Fruit fly (Drosophila melanogaster): Measurements from ENCODE around the gene Ggt-1.
A peak's percentile ranks its signal among the peaks of the same experiment; 100 is the strongest.

The Ggt-1 gene

dm6 chrX:18546785-18547184 lies 34.5 kb upstream of the Ggt-1 start (continued):
- TF ChIP-seq CG2116 (GFP tag; optimal IDR thresholded peaks at IDR 0.05) = no peak
- TF ChIP-seq gfzf (GFP tag; optimal IDR thresholded peaks at IDR 0.05) = no peak
- peak; percentile 18 for TF ChIP-seq abd-A (tag; optimal IDR thresholded peaks at IDR 0.05)
- TF ChIP-seq MESR4 (GFP tag; optimal IDR thresholded peaks at IDR 0.05) = no peak
- peak; percentile 26 for TF ChIP-seq CG14710 (tag; optimal IDR thresholded peaks at IDR 0.05)
- TF ChIP-seq Dip3 (GFP tag; optimal IDR thresholded peaks at IDR 0.05) = peak; percentile 75
- no peak for TF ChIP-seq cg (GFP tag; optimal IDR thresholded peaks at IDR 0.05)
- TF ChIP-seq sd (tag; optimal IDR thresholded peaks at IDR 0.05) = peak; percentile 33
- TF ChIP-seq Oli (tag; optimal IDR thresholded peaks at IDR 0.05) = peak; percentile 87
- TF ChIP-seq repo (GFP tag; optimal IDR thresholded peaks at IDR 0.05) = peak; percentile 54
- TF ChIP-seq Lim3 (GFP tag; IDR thresholded peaks at IDR 0.05) = 0 out of 2 replicates have a peak, but pooled peaks have one; percentile 18
- peak; percentile 55; the same call in 1 of the 2 replicates for TF ChIP-seq peb (GFP tag; IDR thresholded peaks at IDR 0.05)
- TF ChIP-seq br (optimal IDR thresholded peaks at IDR 0.05) = no peak
- TF ChIP-seq Atf6 (GFP tag; IDR thresholded peaks at IDR 0.05) = peak; percentile 80
- TF ChIP-seq yki (optimal IDR thresholded peaks at IDR 0.05) = no peak
- TF ChIP-seq CG12155 (GFP tag; optimal IDR thresholded peaks at IDR 0.05) = peak; percentile 61
- TF ChIP-seq tna (GFP tag; IDR thresholded peaks at IDR 0.05; ENCODE audit: partially characterized antibody) = no peak
- peak; percentile 57 for TF ChIP-seq ATbp (GFP tag; optimal IDR thresholded peaks at IDR 0.05)
- no peak for TF ChIP-seq CG8359 (GFP tag; optimal IDR thresholded peaks at IDR 0.05; ENCODE audit: borderline replicate concordance)
- peak; percentile 85 for TF ChIP-seq CG1603 (tag; optimal IDR thresholded peaks at IDR 0.05)
- peak; percentile 54; the same call in 1 of the 2 replicates for TF ChIP-seq CG8765 (GFP tag; IDR thresholded peaks at IDR 0.05)
- TF ChIP-seq tio (GFP tag; optimal IDR thresholded peaks at IDR 0.05) = peak; percentile 50
- no peak for TF ChIP-seq pzg (GFP tag; optimal IDR thresholded peaks at IDR 0.05)
- TF ChIP-seq fd96Cb (tag; optimal IDR thresholded peaks at IDR 0.05) = peak; percentile 68
- peak; percentile 58 for TF ChIP-seq CG10654 (GFP tag; optimal IDR thresholded peaks at IDR 0.05)
- TF ChIP-seq CG10366 (GFP tag; IDR thresholded peaks at IDR 0.05) = peak; percentile 77
- TF ChIP-seq B-H1 (GFP tag; IDR thresholded peaks at IDR 0.05) = peak; percentile 77
- TF ChIP-seq CG18262 (tag; optimal IDR thresholded peaks at IDR 0.05) = peak; percentile 72
- TF ChIP-seq E2f2 (GFP tag; IDR thresholded peaks at IDR 0.05) = peak; percentile 53
- TF ChIP-seq CG2875 (GFP tag; optimal IDR thresholded peaks at IDR 0.05) = peak; percentile 21
- TF ChIP-seq CG8944 (GFP tag; optimal IDR thresholded peaks at IDR 0.05) = peak; percentile 53
- 0 out of 3 replicates have a peak, but pooled peaks have one; percentile 40 for TF ChIP-seq CG2199 (GFP tag; IDR thresholded peaks at IDR 0.05)
- TF ChIP-seq Xrp1 (GFP tag; IDR thresholded peaks at IDR 0.05) = peak; percentile 85
- TF ChIP-seq Med (GFP tag) = peak; percentile 97
- TF ChIP-seq CG7372 (GFP tag; IDR thresholded peaks at IDR 0.05) = peak; percentile 88
- TF ChIP-seq CG18599 (GFP tag; optimal IDR thresholded peaks at IDR 0.05) = peak; percentile 76
- TF ChIP-seq CG1832 (GFP tag; optimal IDR thresholded peaks at IDR 0.05) = no peak
- peak; percentile 73 for TF ChIP-seq tap (tag; optimal IDR thresholded peaks at IDR 0.05)
- TF ChIP-seq Hsf (GFP tag; optimal IDR thresholded peaks at IDR 0.05) = peak; percentile 76
- TF ChIP-seq CG6765 (GFP tag; optimal IDR thresholded peaks at IDR 0.05) = peak; percentile 33
- TF ChIP-seq Adf1 (GFP tag; IDR thresholded peaks at IDR 0.05) = peak; percentile 53; the same call in 1 of the 2 replicates
- TF ChIP-seq CG4820 (GFP tag; optimal IDR thresholded peaks at IDR 0.05) = peak; percentile 55
- TF ChIP-seq Gsc (GFP tag; IDR thresholded peaks at IDR 0.05) = no peak
- no peak for TF ChIP-seq Neu2 (GFP tag; optimal IDR thresholded peaks at IDR 0.05; ENCODE audit: borderline replicate concordance)
- TF ChIP-seq CG17802 (tag; optimal IDR thresholded peaks at IDR 0.05) = no peak
- TF ChIP-seq CG10147 (GFP tag; optimal IDR thresholded peaks at IDR 0.05) = peak; percentile 72
- peak in 1 of 2 experiments; percentile 84 for TF ChIP-seq eve (GFP tag; optimal IDR thresholded peaks at IDR 0.05)
- peak; percentile 90 for TF ChIP-seq row (GFP tag; IDR thresholded peaks at IDR 0.05)
- no peak for TF ChIP-seq pros (GFP tag; optimal IDR thresholded peaks at IDR 0.05)
- TF ChIP-seq bbx (GFP tag; IDR thresholded peaks at IDR 0.05; ENCODE audit: partially characterized antibody) = no peak
- TF ChIP-seq CG4730 (GFP tag; IDR thresholded peaks at IDR 0.05) = peak; percentile 85

All from whole organism, embryonic.